Fruit fly (Drosophila melanogaster): ENCODE measurements around the gene CG34313.

Gene CG34313

dm6 chr2L:16859566-16859965, 19.8 kb upstream of the CG34313 start:
- TF ChIP-seq kay (GFP tag; ENCODE audit: borderline replicate concordance) (no peak), toe (GFP tag; optimal IDR thresholded peaks at IDR 0.05) (no peak), pad (GFP tag; optimal IDR thresholded peaks at IDR 0.05) (no peak), CG1620 (GFP tag; optimal IDR thresholded peaks at IDR 0.05) (no peak), ovo (GFP tag; optimal IDR thresholded peaks at IDR 0.05) (no peak), CG7101 (tag; optimal IDR thresholded peaks at IDR 0.05) (no peak), CG14711 (tag; optimal IDR thresholded peaks at IDR 0.05) (no peak), CG7045 (GFP tag; optimal IDR thresholded peaks at IDR 0.05) (no peak), Crg-1 (GFP tag; optimal IDR thresholded peaks at IDR 0.05) (no peak), CG11617 (GFP tag; optimal IDR thresholded peaks at IDR 0.05) (no peak), CG33017 (tag; optimal IDR thresholded peaks at IDR 0.05) (no peak), tj (GFP tag; optimal IDR thresholded peaks at IDR 0.05) (no peak), Hr96 (GFP tag; optimal IDR thresholded peaks at IDR 0.05) (no peak), Clk (GFP tag; optimal IDR thresholded peaks at IDR 0.05) (no peak), bab1 (GFP tag; optimal IDR thresholded peaks at IDR 0.05) (no peak), CG12768 (GFP tag; optimal IDR thresholded peaks at IDR 0.05) (no peak), CG5204 (GFP tag; optimal IDR thresholded peaks at IDR 0.05) (no peak), cnc (optimal IDR thresholded peaks at IDR 0.05) (no peak)

dm6 chr2L:16861126-16861525, 18.2 kb upstream of the CG34313 start, which contains the start of gene CG6012:
CG6012 (minus strand) TSS chr2L:16861489.
- TF ChIP-seq toe (GFP tag; optimal IDR thresholded peaks at IDR 0.05) (no peak), ovo (GFP tag; optimal IDR thresholded peaks at IDR 0.05) (no peak), CG11617 (GFP tag; optimal IDR thresholded peaks at IDR 0.05) (no peak), cic (GFP tag; optimal IDR thresholded peaks at IDR 0.05) (peak; percentile 11)

dm6 chr2L:16862526-16862925, 16.8 kb upstream of the CG34313 start:
- TF ChIP-seq toe (GFP tag; optimal IDR thresholded peaks at IDR 0.05) (no peak), CG12768 (GFP tag; optimal IDR thresholded peaks at IDR 0.05) (no peak), Clk (GFP tag; optimal IDR thresholded peaks at IDR 0.05) (no peak), CG33017 (tag; optimal IDR thresholded peaks at IDR 0.05) (no peak), pad (GFP tag; optimal IDR thresholded peaks at IDR 0.05) (no peak), CG1620 (GFP tag; optimal IDR thresholded peaks at IDR 0.05) (no peak), CG5204 (GFP tag; optimal IDR thresholded peaks at IDR 0.05) (no peak), CG14711 (tag; optimal IDR thresholded peaks at IDR 0.05) (no peak), kay (GFP tag; ENCODE audit: borderline replicate concordance) (no peak), Mnt (GFP tag; optimal IDR thresholded peaks at IDR 0.05) (no peak), cnc (optimal IDR thresholded peaks at IDR 0.05) (no peak), bab1 (GFP tag; optimal IDR thresholded peaks at IDR 0.05) (no peak), cic (GFP tag; optimal IDR thresholded peaks at IDR 0.05) (no peak), CG7045 (GFP tag; optimal IDR thresholded peaks at IDR 0.05) (no peak)

dm6 chr2L:16868897-16869324, 10.4 kb upstream of the CG34313 start:
- TF ChIP-seq kay (GFP tag; ENCODE audit: borderline replicate concordance) (no peak), CG7101 (tag; optimal IDR thresholded peaks at IDR 0.05) (no peak), bab1 (GFP tag; optimal IDR thresholded peaks at IDR 0.05) (no peak), CG1620 (GFP tag; optimal IDR thresholded peaks at IDR 0.05) (no peak), Mnt (GFP tag; optimal IDR thresholded peaks at IDR 0.05) (no peak), cic (GFP tag; optimal IDR thresholded peaks at IDR 0.05) (no peak), pad (GFP tag; optimal IDR thresholded peaks at IDR 0.05) (no peak), Crg-1 (GFP tag; optimal IDR thresholded peaks at IDR 0.05) (no peak)

dm6 chr2L:16874924-16875323, 4.4 kb upstream of the CG34313 start:
- TF ChIP-seq kay (GFP tag; ENCODE audit: borderline replicate concordance) (peak; percentile 54), tj (GFP tag; optimal IDR thresholded peaks at IDR 0.05) (no peak)

- TF ChIP-seq kay (GFP tag; ENCODE audit: borderline replicate concordance) = no peak
- TF ChIP-seq cic (GFP tag; optimal IDR thresholded peaks at IDR 0.05) = no peak
- no peak for TF ChIP-seq CG7101 (tag; optimal IDR thresholded peaks at IDR 0.05)
- no peak for TF ChIP-seq CG7045 (GFP tag; optimal IDR thresholded peaks at IDR 0.05)
- TF ChIP-seq CG33017 (tag; optimal IDR thresholded peaks at IDR 0.05) = no peak
- no peak for TF ChIP-seq tj (GFP tag; optimal IDR thresholded peaks at IDR 0.05)
- TF ChIP-seq cnc (optimal IDR thresholded peaks at IDR 0.05) = no peak
- TF ChIP-seq CG1620 (GFP tag; optimal IDR thresholded peaks at IDR 0.05) = no peak
- TF ChIP-seq CG5204 (GFP tag; optimal IDR thresholded peaks at IDR 0.05) = no peak
- no peak for TF ChIP-seq toe (GFP tag; optimal IDR thresholded peaks at IDR 0.05)
- no peak for TF ChIP-seq CG12768 (GFP tag; optimal IDR thresholded peaks at IDR 0.05)
- no peak for TF ChIP-seq CG11617 (GFP tag; optimal IDR thresholded peaks at IDR 0.05)
- TF ChIP-seq CG14711 (tag; optimal IDR thresholded peaks at IDR 0.05) = no peak
- no peak for TF ChIP-seq pad (GFP tag; optimal IDR thresholded peaks at IDR 0.05)
- TF ChIP-seq bab1 (GFP tag; optimal IDR thresholded peaks at IDR 0.05) = no peak
- TF ChIP-seq Hr96 (GFP tag; optimal IDR thresholded peaks at IDR 0.05) = no peak
- TF ChIP-seq Mnt (GFP tag; optimal IDR thresholded peaks at IDR 0.05) = no peak
- no peak for TF ChIP-seq Clk (GFP tag; optimal IDR thresholded peaks at IDR 0.05)
- no peak for TF ChIP-seq Crg-1 (GFP tag; optimal IDR thresholded peaks at IDR 0.05)
These were observed 2.8 kb upstream of the CG34313 start for dm6 chr2L:16876555-16876954.

dm6 chr2L:16877678-16878077, 1.6 kb upstream of the CG34313 start:
- TF ChIP-seq Crg-1 (GFP tag; optimal IDR thresholded peaks at IDR 0.05) = no peak
- no peak for TF ChIP-seq CG1620 (GFP tag; optimal IDR thresholded peaks at IDR 0.05)
- TF ChIP-seq Hr96 (GFP tag; optimal IDR thresholded peaks at IDR 0.05) = no peak
- TF ChIP-seq tj (GFP tag; optimal IDR thresholded peaks at IDR 0.05) = no peak
- no peak for TF ChIP-seq CG7045 (GFP tag; optimal IDR thresholded peaks at IDR 0.05)
- TF ChIP-seq CG33017 (tag; optimal IDR thresholded peaks at IDR 0.05) = no peak
- TF ChIP-seq CG5204 (GFP tag; optimal IDR thresholded peaks at IDR 0.05) = no peak
- no peak for TF ChIP-seq CG11617 (GFP tag; optimal IDR thresholded peaks at IDR 0.05)
- no peak for TF ChIP-seq cnc (optimal IDR thresholded peaks at IDR 0.05)
- TF ChIP-seq Mnt (GFP tag; optimal IDR thresholded peaks at IDR 0.05) = no peak
- no peak for TF ChIP-seq cic (GFP tag; optimal IDR thresholded peaks at IDR 0.05)
- no peak for TF ChIP-seq Clk (GFP tag; optimal IDR thresholded peaks at IDR 0.05)
- no peak for TF ChIP-seq pad (GFP tag; optimal IDR thresholded peaks at IDR 0.05)
- TF ChIP-seq CG12768 (GFP tag; optimal IDR thresholded peaks at IDR 0.05) = no peak
- no peak for TF ChIP-seq CG7101 (tag; optimal IDR thresholded peaks at IDR 0.05)
